Fruit fly (Drosophila melanogaster) whole organism, prepupa: ENCODE data around the gene RpS20.

Experiments
- CG10631 ChIP-seq: fragments of 200-800 bp; sonication (Bioruptor generic); optimal IDR thresholded peaks from 2 replicates; lab custom pipeline; 2016; ENCODE audit warnings: missing biosample characterization, missing genetic modification characterization
- CG10669 ChIP-seq: fragments of 200-800 bp; sonication (Bioruptor generic); optimal IDR thresholded peaks from 3 replicates; lab custom pipeline; 2018; ENCODE audit warnings: missing biosample characterization, mild to moderate bottlenecking, missing genetic modification characterization, moderate library complexity
- CG11902 ChIP-seq: fragments of 200-800 bp; sonication (Bioruptor generic); optimal IDR thresholded peaks from 3 replicates; lab custom pipeline; 2016; ENCODE audit warnings: missing biosample characterization, missing genetic modification characterization
- CG15336 ChIP-seq: fragments of 200-800 bp; sonication (Bioruptor generic); IDR thresholded peaks from 2 replicates; pipeline ENCODE4 v1.3.6; 2022; ENCODE audit warnings: missing biosample characterization, missing genetic modification characterization
- CG16779 ChIP-seq: fragments of 200-800 bp; sonication (Bioruptor generic); optimal IDR thresholded peaks from 3 replicates; lab custom pipeline; 2017; ENCODE audit warnings: missing biosample characterization, mild to moderate bottlenecking, missing genetic modification characterization
- CG3032 ChIP-seq: fragments of 200-800 bp; optimal IDR thresholded peaks from 2 replicates; lab custom pipeline; 2019; ENCODE audit warnings: missing biosample characterization, mild to moderate bottlenecking, missing genetic modification characterization, moderate library complexity
- CG31627 ChIP-seq: fragments of 200-800 bp; sonication (Bioruptor generic); optimal IDR thresholded peaks from 3 replicates; lab custom pipeline; 2016; ENCODE audit warnings: missing biosample characterization, missing genetic modification characterization
- CG32006 ChIP-seq: fragments of 200-800 bp; sonication (Bioruptor generic); optimal IDR thresholded peaks from 3 replicates; lab custom pipeline; 2017; ENCODE audit warnings: missing biosample characterization, mild to moderate bottlenecking, missing genetic modification characterization
- CG34406 ChIP-seq: fragments of 200-800 bp; sonication (Bioruptor generic); optimal IDR thresholded peaks from 3 replicates; lab custom pipeline; 2016; ENCODE audit warnings: missing biosample characterization, missing genetic modification characterization
- CG3919 ChIP-seq: fragments of 200-800 bp; sonication (Bioruptor generic); optimal IDR thresholded peaks from 3 replicates; lab custom pipeline; 2016; ENCODE audit warnings: missing biosample characterization, missing genetic modification characterization
- CG6163 ChIP-seq: fragments of 200-800 bp; sonication (Bioruptor generic); IDR thresholded peaks from 3 replicates; pipeline ENCODE4 v1.3.6; 2022; ENCODE audit warnings: missing biosample characterization, missing genetic modification characterization
- CG6276 ChIP-seq: fragments of 200-800 bp; sonication (Bioruptor generic); optimal IDR thresholded peaks from 2 replicates; lab custom pipeline; 2017; ENCODE audit warnings: missing biosample characterization, mild to moderate bottlenecking, missing genetic modification characterization
- CG6808 ChIP-seq: fragments of 200-800 bp; sonication (Bioruptor generic); optimal IDR thresholded peaks from 3 replicates; lab custom pipeline; 2017; ENCODE audit warnings: missing biosample characterization, missing genetic modification characterization, mild to moderate bottlenecking, moderate library complexity, missing genetic modification reagents
- CG6854 ChIP-seq: fragments of 200-800 bp; sonication (Bioruptor generic); optimal IDR thresholded peaks from 2 replicates; lab custom pipeline; 2017; ENCODE audit warnings: missing biosample characterization, mild to moderate bottlenecking, missing genetic modification characterization
- CG8119 ChIP-seq: fragments of 200-800 bp; sonication (Bioruptor generic); IDR thresholded peaks from 3 replicates; pipeline ENCODE4 v1.3.6; 2022; ENCODE audit warnings: missing biosample characterization, missing genetic modification characterization
- CG8319 ChIP-seq: fragments of 200-800 bp; sonication (Bioruptor generic); optimal IDR thresholded peaks from 3 replicates; lab custom pipeline; 2016; ENCODE audit warnings: missing biosample characterization, missing genetic modification characterization
- CG8632 ChIP-seq: fragments of 200-800 bp; sonication (Bioruptor generic); optimal IDR thresholded peaks from 3 replicates; lab custom pipeline; 2016; ENCODE audit warnings: missing biosample characterization, missing genetic modification characterization
- CG9139 ChIP-seq: fragments of 200-800 bp; sonication (Bioruptor generic); optimal IDR thresholded peaks from 3 replicates; lab custom pipeline; 2017; ENCODE audit warnings: missing biosample characterization, mild to moderate bottlenecking, missing genetic modification characterization
- Eip75B ChIP-seq: fragments of 200-800 bp; sonication (Bioruptor generic); optimal IDR thresholded peaks from 3 replicates; lab custom pipeline; 2016; ENCODE audit warnings: missing biosample characterization, missing genetic modification characterization
- Eip78C ChIP-seq: fragments of 200-800 bp; sonication (Bioruptor generic); peaks from one replicate; lab custom pipeline; 2016; ENCODE audit warnings: missing biosample characterization, missing genetic modification characterization
- Ets21C ChIP-seq: fragments of 200-800 bp; sonication (Bioruptor generic); optimal IDR thresholded peaks from 3 replicates; lab custom pipeline; 2016; ENCODE audit warnings: missing biosample characterization, missing genetic modification characterization
- Gug ChIP-seq: fragments of 200-800 bp; sonication (Bioruptor generic); IDR thresholded peaks from 2 replicates; pipeline ENCODE4 v1.3.6; 2022; ENCODE audit warnings: missing biosample characterization, missing genetic modification characterization
- Hr38 ChIP-seq: sonication (Bioruptor generic); optimal IDR thresholded peaks from 2 replicates; lab custom pipeline; 2016; ENCODE audit warnings: missing biosample characterization, missing genetic modification characterization
- Hr39 ChIP-seq: fragments of 200-800 bp; sonication (Bioruptor generic); optimal IDR thresholded peaks from 2 replicates; lab custom pipeline; 2016; ENCODE audit warnings: missing biosample characterization, missing genetic modification characterization
- Hr4 ChIP-seq: fragments of 200-800 bp; sonication (Bioruptor generic); optimal IDR thresholded peaks from 3 replicates; lab custom pipeline; 2016; ENCODE audit warnings: missing biosample characterization, missing genetic modification characterization
- Lpt ChIP-seq: fragments of 200-800 bp; sonication (Bioruptor generic); optimal IDR thresholded peaks from 3 replicates; lab custom pipeline; 2016; ENCODE audit warnings: missing biosample characterization, missing genetic modification characterization
- Met ChIP-seq: fragments of 200-800 bp; sonication (Bioruptor generic); optimal IDR thresholded peaks from 3 replicates; lab custom pipeline; 2016; ENCODE audit warnings: missing biosample characterization, missing genetic modification characterization
- Smox ChIP-seq: fragments of 200-800 bp; sonication (Bioruptor generic); optimal IDR thresholded peaks from 3 replicates; lab custom pipeline; 2016; ENCODE audit warnings: missing biosample characterization, missing genetic modification characterization
- Sox102F ChIP-seq: fragments of 200-800 bp; sonication (Bioruptor generic); optimal IDR thresholded peaks from 2 replicates; lab custom pipeline; 2016; ENCODE audit warnings: missing biosample characterization, mild to moderate bottlenecking, missing genetic modification characterization
- Sox14 ChIP-seq: fragments of 200-800 bp; sonication (Bioruptor generic); optimal IDR thresholded peaks from 3 replicates; lab custom pipeline; 2016; ENCODE audit warnings: missing biosample characterization, missing genetic modification characterization
- Sox15 ChIP-seq: fragments of 200-800 bp; sonication (Bioruptor generic); optimal IDR thresholded peaks from 3 replicates; lab custom pipeline; 2016; ENCODE audit warnings: missing biosample characterization, missing genetic modification characterization
- achi ChIP-seq: fragments of 200-800 bp; sonication (Bioruptor generic); optimal IDR thresholded peaks from 3 replicates; lab custom pipeline; 2016; ENCODE audit warnings: missing biosample characterization, missing genetic modification characterization
- cyc ChIP-seq: fragments of 200-800 bp; sonication (Bioruptor generic); optimal IDR thresholded peaks from 3 replicates; lab custom pipeline; 2016; ENCODE audit warnings: missing biosample characterization, missing genetic modification characterization
- dac ChIP-seq: fragments of 200-800 bp; sonication (Bioruptor generic); optimal IDR thresholded peaks from 2 replicates; lab custom pipeline; 2017; ENCODE audit warnings: missing biosample characterization, mild to moderate bottlenecking, missing genetic modification characterization
- dsx ChIP-seq: fragments of 200-800 bp; optimal IDR thresholded peaks from 3 replicates; lab custom pipeline; 2019; ENCODE audit warnings: missing biosample characterization, mild to moderate bottlenecking, missing genetic modification characterization, moderate library complexity; ENCODE audit not compliant: poor library complexity, severe bottlenecking
- eg ChIP-seq: fragments of 200-800 bp; sonication (Bioruptor generic); IDR thresholded peaks from 3 replicates; pipeline ENCODE4 v1.3.6; 2022; ENCODE audit warnings: missing biosample characterization, missing genetic modification characterization
- fd59A ChIP-seq: fragments of 200-800 bp; sonication (Bioruptor generic); optimal IDR thresholded peaks from 2 replicates; lab custom pipeline; 2017; ENCODE audit warnings: missing biosample characterization, mild to moderate bottlenecking, missing genetic modification characterization, missing genetic modification reagents
- fd85E ChIP-seq: fragments of 200-800 bp; sonication (Bioruptor generic); optimal IDR thresholded peaks from 3 replicates; lab custom pipeline; 2016; ENCODE audit warnings: missing biosample characterization, missing genetic modification characterization
- fkh ChIP-seq: fragments of 200-800 bp; sonication (Bioruptor generic); optimal IDR thresholded peaks from 3 replicates; lab custom pipeline; 2017; ENCODE audit warnings: missing biosample characterization, mild to moderate bottlenecking, missing genetic modification characterization, moderate library complexity
- lz ChIP-seq: fragments of 200-800 bp; sonication (Bioruptor generic); optimal IDR thresholded peaks from 3 replicates; lab custom pipeline; 2016; ENCODE audit warnings: missing biosample characterization, missing genetic modification characterization
- net ChIP-seq: fragments of 200-800 bp; sonication (Bioruptor generic); optimal IDR thresholded peaks from 3 replicates; lab custom pipeline; 2016; ENCODE audit warnings: missing biosample characterization, missing genetic modification characterization
- pdm3 ChIP-seq: fragments of 200-800 bp; sonication (Bioruptor generic); optimal IDR thresholded peaks from 3 replicates; lab custom pipeline; 2016; ENCODE audit warnings: missing biosample characterization, missing genetic modification characterization
- spab ChIP-seq: fragments of 200-800 bp; sonication (Bioruptor generic); optimal IDR thresholded peaks from 2 replicates; lab custom pipeline; 2017; ENCODE audit warnings: missing biosample characterization, mild to moderate bottlenecking, missing genetic modification characterization, missing genetic modification reagents
- ss ChIP-seq, 2 experiments: fragments of 200-800 bp; sonication (Bioruptor generic); optimal IDR thresholded peaks; 2 replicates in 1 of 2; 3 replicates in 1 of 2; lab custom pipeline; 2017 to 2018; ENCODE audit warnings: mild to moderate bottlenecking in 2 of 2, missing biosample characterization in 2 of 2, missing genetic modification characterization in 2 of 2, moderate library complexity in 1 of 2
- svp ChIP-seq: fragments of 200-800 bp; sonication (Bioruptor generic); peaks from one replicate; lab custom pipeline; 2016; ENCODE audit warnings: missing biosample characterization, missing genetic modification characterization
- topi ChIP-seq: fragments of 200-800 bp; sonication (Bioruptor generic); optimal IDR thresholded peaks from 3 replicates; lab custom pipeline; 2016; ENCODE audit warnings: missing biosample characterization, missing genetic modification characterization
- vri ChIP-seq: fragments of 200-800 bp; sonication (Bioruptor generic); optimal IDR thresholded peaks from 3 replicates; lab custom pipeline; 2016; ENCODE audit warnings: missing biosample characterization, mild to moderate bottlenecking, missing genetic modification characterization

The RpS20 gene

dm6 chr3R:20830963-20831362 is 9.0 kb downstream of the RpS20 start, which contains the start of gene CG31223:
Gene CG31223 (plus strand): TSS chr3R:20831127.
- no peak for TF ChIP-seq Sox14 (GFP tag; lab: Kevin White, UChicago)
- no peak for TF ChIP-seq dac (GFP tag; lab: Kevin White, UChicago)
- TF ChIP-seq lz (GFP tag; lab: Kevin White, UChicago) = no peak
- TF ChIP-seq pdm3 (GFP tag; lab: Kevin White, UChicago) = no peak
- TF ChIP-seq Hr4 = no peak
- no peak for TF ChIP-seq Met
- no peak for TF ChIP-seq CG8632 (GFP tag; lab: Kevin White, UChicago)
- TF ChIP-seq Ets21C = no peak
- no peak for TF ChIP-seq CG8319
- no peak for TF ChIP-seq dsx (GFP tag; lab: Kevin White, UChicago)
- no peak for TF ChIP-seq CG32006 (GFP tag; lab: Kevin White, UChicago)
- no peak for TF ChIP-seq CG6163 (GFP tag; lab: Robert Waterston, UW)
- TF ChIP-seq CG3919 = no peak
- TF ChIP-seq ss (GFP tag; optimal IDR thresholded peaks at IDR 0.05; lab: Kevin White, UChicago) = no peak
- TF ChIP-seq, all 60 proteins: peak for 0

dm6 chr3R:20832689-20833524 is 10.9 kb downstream of the RpS20 start, which contains the start of gene Synd:
Gene Synd (plus strand): TSS chr3R:20832799.
- TF ChIP-seq fd59A (GFP tag; lab: Kevin White, UChicago) = no peak
- peak; percentile 79 for TF ChIP-seq fkh (GFP tag; lab: Kevin White, UChicago)
- peak; percentile 47; the same call in 2 of the 3 replicates for TF ChIP-seq eg
- peak; percentile 59 to 65 for TF ChIP-seq ss (GFP tag; optimal IDR thresholded peaks at IDR 0.05; lab: Kevin White, UChicago)
- no peak for TF ChIP-seq CG8632 (GFP tag; lab: Kevin White, UChicago)
- peak; percentile 53; the same call in 1 of the 3 replicates for TF ChIP-seq CG8119 (GFP tag; lab: Robert Waterston, UW)
- no peak for TF ChIP-seq Gug (GFP tag; lab: Robert Waterston, UW)
- TF ChIP-seq CG11902 (GFP tag; lab: Kevin White, UChicago) = no peak
- TF ChIP-seq Hr4 = peak; percentile 32
- peak; percentile 47 for TF ChIP-seq Eip75B (GFP tag; lab: Kevin White, UChicago)
- TF ChIP-seq CG6808 (GFP tag; lab: Kevin White, UChicago) = peak; percentile 24
- TF ChIP-seq CG15336 (GFP tag; lab: Robert Waterston, UW) = 0 out of 2 replicates have a peak, but pooled peaks have one; percentile 34
- TF ChIP-seq dac (GFP tag; lab: Kevin White, UChicago) = no peak
- peak; percentile 39 for TF ChIP-seq CG9139 (GFP tag; lab: Kevin White, UChicago)
- no peak for TF ChIP-seq Ets21C
- TF ChIP-seq Hr38 = no peak
- peak; percentile 11 for TF ChIP-seq cyc (GFP tag; lab: Kevin White, UChicago)
- TF ChIP-seq CG6276 (GFP tag; lab: Kevin White, UChicago) = peak; percentile 40
- TF ChIP-seq vri (GFP tag; lab: Kevin White, UChicago) = peak; percentile 63
- TF ChIP-seq fd85E (GFP tag; lab: Kevin White, UChicago) = no peak
- TF ChIP-seq CG6163 (GFP tag; lab: Robert Waterston, UW) = peak; percentile 13; the same call in 2 of the 3 replicates
- TF ChIP-seq achi = no peak
- TF ChIP-seq CG10669 (GFP tag; lab: Kevin White, UChicago) = peak; percentile 3
- TF ChIP-seq Hr39 (GFP tag; lab: Kevin White, UChicago) = peak; percentile 41
- no peak for TF ChIP-seq Sox15 (GFP tag; lab: Kevin White, UChicago)
- TF ChIP-seq CG16779 (tag; lab: Kevin White, UChicago) = peak; percentile 9
- TF ChIP-seq svp (GFP tag; lab: Kevin White, UChicago) = peak; percentile 67
- no peak for TF ChIP-seq CG8319
- peak; percentile 28 for TF ChIP-seq CG31627 (GFP tag; lab: Kevin White, UChicago)
- TF ChIP-seq Met = peak; percentile 24
- TF ChIP-seq lz (GFP tag; lab: Kevin White, UChicago) = peak; percentile 41
- no peak for TF ChIP-seq spab (GFP tag; lab: Kevin White, UChicago)
- TF ChIP-seq Sox102F = no peak
- no peak for TF ChIP-seq net (GFP tag; lab: Kevin White, UChicago)
- no peak for TF ChIP-seq CG3032 (tag; lab: Kevin White, UChicago)
- peak; percentile 13 for TF ChIP-seq CG10631 (GFP tag; lab: Kevin White, UChicago)
- TF ChIP-seq Eip78C = peak; percentile 37
- TF ChIP-seq Smox (GFP tag; lab: Kevin White, UChicago) = no peak
- TF ChIP-seq CG6854 (GFP tag; lab: Kevin White, UChicago) = peak; percentile 24
- TF ChIP-seq Lpt (GFP tag; lab: Kevin White, UChicago) = peak; percentile 51
- TF ChIP-seq pdm3 (GFP tag; lab: Kevin White, UChicago) = peak; percentile 28
- peak; percentile 28 for TF ChIP-seq topi
- no peak for TF ChIP-seq CG34406 (GFP tag; lab: Kevin White, UChicago)
